Fruit fly (Drosophila melanogaster): ENCODE results near the gene shps.
A peak's percentile ranks its signal among the peaks of the same experiment; 100 is the strongest.

The shps gene

dm6 chr3R:24318217-24319082, 39.1 kb downstream of the shps start, which contains the start of the genes Nab2 and BRWD3 (continued):
- TF ChIP-seq C15 (GFP tag; IDR thresholded peaks at IDR 0.05) (no peak), wor (GFP tag; IDR thresholded peaks at IDR 0.05) (no peak), fu2 (GFP tag; optimal IDR thresholded peaks at IDR 0.05) (no peak), knrl (GFP tag; IDR thresholded peaks at IDR 0.05; ENCODE audit: partially characterized antibody) (peak; percentile 61; the same call in 2 of the 3 replicates), ase (GFP tag; IDR thresholded peaks at IDR 0.05) (peak; percentile 39; the same call in 1 of the 3 replicates), chinmo (GFP tag; IDR thresholded peaks at IDR 0.05; ENCODE audit: partially characterized antibody) (peak; percentile 45; the same call in 1 of the 4 replicates), exex (tag; optimal IDR thresholded peaks at IDR 0.05) (no peak), CG11723 (GFP tag; optimal IDR thresholded peaks at IDR 0.05) (no peak), CG14050 (GFP tag; IDR thresholded peaks at IDR 0.05) (no peak), CG42726 (GFP tag; IDR thresholded peaks at IDR 0.05; ENCODE audit: partially characterized antibody) (peak; percentile 81), br (optimal IDR thresholded peaks at IDR 0.05) (no peak), cas (GFP tag; IDR thresholded peaks at IDR 0.05) (no peak), Bdp1 (GFP tag; optimal IDR thresholded peaks at IDR 0.05) (no peak), CG9817 (tag; optimal IDR thresholded peaks at IDR 0.05) (peak; percentile 58), Mes4 (GFP tag; optimal IDR thresholded peaks at IDR 0.05) (no peak), CG8388 (GFP tag; optimal IDR thresholded peaks at IDR 0.05) (no peak), gcm2 (GFP tag; optimal IDR thresholded peaks at IDR 0.05) (no peak), insv (GFP tag; optimal IDR thresholded peaks at IDR 0.05) (no peak), Max (GFP tag; optimal IDR thresholded peaks at IDR 0.05) (peak; percentile 45), z (GFP tag; IDR thresholded peaks at IDR 0.05) (no peak), nau (GFP tag; optimal IDR thresholded peaks at IDR 0.05) (no peak), run (tag; optimal IDR thresholded peaks at IDR 0.05) (no peak), vnd (GFP tag; IDR thresholded peaks at IDR 0.05; ENCODE audit: partially characterized antibody) (peak; percentile 57), CG1832 (GFP tag; optimal IDR thresholded peaks at IDR 0.05) (no peak), Dll (GFP tag; IDR thresholded peaks at IDR 0.05; ENCODE audit: partially characterized antibody) (peak; percentile 67; the same call in 3 of the 4 replicates), CG15011 (GFP tag; optimal IDR thresholded peaks at IDR 0.05) (no peak), ash1 (GFP tag; optimal IDR thresholded peaks at IDR 0.05) (no peak), lbe (GFP tag; optimal IDR thresholded peaks at IDR 0.05) (no peak), Scr (GFP tag; IDR thresholded peaks at IDR 0.05; ENCODE audit: partially characterized antibody) (peak; percentile 64), bigmax (GFP tag; optimal IDR thresholded peaks at IDR 0.05) (no peak), BEAF-32 (GFP tag; optimal IDR thresholded peaks at IDR 0.05) (peak; percentile 76), bab2 (GFP tag; optimal IDR thresholded peaks at IDR 0.05) (no peak), CG9797 (GFP tag; optimal IDR thresholded peaks at IDR 0.05) (peak; percentile 4), az2 (GFP tag; optimal IDR thresholded peaks at IDR 0.05) (peak; percentile 43), BtbVII (GFP tag; optimal IDR thresholded peaks at IDR 0.05) (no peak), CG5180 (GFP tag; optimal IDR thresholded peaks at IDR 0.05) (no peak), D (optimal IDR thresholded peaks at IDR 0.05) (no peak), D (GFP tag; optimal IDR thresholded peaks at IDR 0.05) (no peak), CG4854 (GFP tag; optimal IDR thresholded peaks at IDR 0.05) (no peak), Atf3 (GFP tag; optimal IDR thresholded peaks at IDR 0.05) (no peak), CG17361 (GFP tag; IDR thresholded peaks at IDR 0.05) (no peak; the same call in 2 of the 3 replicates), CG3847 (GFP tag; IDR thresholded peaks at IDR 0.05) (peak; percentile 52; the same call in 1 of the 2 replicates), peb (GFP tag; IDR thresholded peaks at IDR 0.05) (no peak), Dref (GFP tag; IDR thresholded peaks at IDR 0.05) (peak; percentile 82), unpg (GFP tag; optimal IDR thresholded peaks at IDR 0.05) (no peak), hth (optimal IDR thresholded peaks at IDR 0.05) (no peak), CG7987 (GFP tag; optimal IDR thresholded peaks at IDR 0.05) (no peak), toy (GFP tag; IDR thresholded peaks at IDR 0.05) (no peak), sr (GFP tag; IDR thresholded peaks at IDR 0.05) (no peak), CG1647 (GFP tag; optimal IDR thresholded peaks at IDR 0.05) (no peak)

All from whole organism, embryonic.